Worm (Caenorhabditis elegans) whole organism, L3 larva: Measurements from ENCODE around the gene clc-25.

Source experiments
- R02D3.7 ChIP-seq: fragments of 150-350 bp; optimal IDR thresholded peaks from 2 replicates; lab custom pipeline; 2014; ENCODE audit warnings: missing biosample characterization, missing genetic modification characterization
- egl-27 ChIP-seq: sonication (generic microtip); optimal IDR thresholded peaks from 4 replicates; lab custom pipeline; 2017; ENCODE audit warnings: missing biosample characterization, missing genetic modification reagents, missing genetic modification characterization
- hmg-11 ChIP-seq: sonication (generic microtip); optimal IDR thresholded peaks from 2 replicates; lab custom pipeline; 2016; ENCODE audit warnings: missing genetic modification characterization, missing compliant biosample characterization
- lin-39 ChIP-seq: fragments of 150-350 bp; optimal IDR thresholded peaks from 2 replicates; lab custom pipeline; 2018; ENCODE audit warnings: missing biosample characterization, missing genetic modification reagents, missing genetic modification characterization
- nhr-11 ChIP-seq: fragments of 150-350 bp; optimal IDR thresholded peaks from 2 replicates; lab custom pipeline; 2014; ENCODE audit warnings: missing biosample characterization, missing genetic modification characterization
- nhr-76 ChIP-seq: fragments of 150-350 bp; sonication (generic microtip); optimal IDR thresholded peaks from 5 replicates; lab custom pipeline; 2014; ENCODE audit warnings: missing biosample characterization, missing genetic modification characterization
- nhr-77 ChIP-seq: fragments of 150-350 bp; optimal IDR thresholded peaks from 2 replicates; lab custom pipeline; 2014; ENCODE audit warnings: missing biosample characterization, missing genetic modification characterization
- pqm-1 ChIP-seq: fragments of 150-350 bp; optimal IDR thresholded peaks from 2 replicates; lab custom pipeline; 2017; ENCODE audit warnings: missing biosample characterization, missing genetic modification characterization, inconsistent platforms

DNA sequence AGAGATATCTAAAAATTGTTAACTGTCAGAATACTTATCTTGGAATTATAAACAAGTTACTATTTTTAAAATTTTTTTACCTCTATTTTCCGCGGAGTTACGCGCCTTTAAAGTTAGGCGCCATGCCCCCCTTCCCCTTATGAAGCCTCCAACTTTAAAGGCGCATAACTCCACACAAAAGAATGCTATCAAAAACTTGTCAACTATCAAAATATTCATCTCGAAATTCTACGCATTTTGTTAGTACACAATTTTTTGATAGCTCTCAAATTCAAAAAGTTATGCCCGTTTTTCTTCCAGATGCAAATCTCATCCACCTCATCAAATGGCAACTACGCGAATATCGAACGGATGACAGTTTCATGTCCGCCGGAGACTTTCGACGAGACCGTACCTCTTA is 43.2 kb downstream of the clc-25 start, which contains the start of gene tbc-10:
- TF ChIP-seq nhr-11 (tag; lab: Kevin White, UChicago), result no peak
- TF ChIP-seq hmg-11 (tag; lab: Kevin White, UChicago), result no peak
- TF ChIP-seq egl-27 (tag; lab: Kevin White, UChicago), result no peak
- TF ChIP-seq pqm-1, result no peak
- TF ChIP-seq R02D3.7 (tag; lab: Kevin White, UChicago), result no peak
- no peak for TF ChIP-seq lin-39 (tag; lab: Kevin White, UChicago)
- TF ChIP-seq nhr-77 (tag; lab: Kevin White, UChicago), result no peak
- no peak for TF ChIP-seq nhr-76
